Worm (Caenorhabditis elegans) whole organism, late embryonic: ENCODE data around the gene dpy-10.

Experiments used
- C08G9.2 ChIP-seq: sonication (generic microtip); optimal IDR thresholded peaks from 2 replicates; lab custom pipeline; 2016; ENCODE audit warnings: mild to moderate bottlenecking, missing genetic modification characterization, moderate library complexity, missing compliant biosample characterization
- F13H6.1 ChIP-seq: sonication (generic microtip); optimal IDR thresholded peaks from 2 replicates; lab custom pipeline; 2016; ENCODE audit warnings: missing genetic modification characterization, missing compliant biosample characterization
- T23F11.4 ChIP-seq: fragments of 200-800 bp; sonication (Bioruptor generic); optimal IDR thresholded peaks from 2 replicates; lab custom pipeline; 2018; ENCODE audit warnings: mild to moderate bottlenecking, missing genetic modification characterization, missing compliant biosample characterization
- Y22D7AL.16 ChIP-seq: sonication (generic microtip); optimal IDR thresholded peaks from 2 replicates; lab custom pipeline; 2016; ENCODE audit warnings: missing genetic modification characterization, missing compliant biosample characterization
- ahr-1 ChIP-seq: sonication (generic microtip); optimal IDR thresholded peaks from 2 replicates; lab custom pipeline; 2016; ENCODE audit warnings: missing genetic modification characterization, missing compliant biosample characterization
- ceh-14 ChIP-seq: sonication (generic microtip); optimal IDR thresholded peaks from 2 replicates; lab custom pipeline; 2016; ENCODE audit warnings: missing genotype, missing genetic modification characterization, missing compliant biosample characterization
- ceh-18 ChIP-seq: sonication (generic microtip); optimal IDR thresholded peaks from 2 replicates; lab custom pipeline; 2016; ENCODE audit warnings: missing genetic modification characterization, missing compliant biosample characterization
- ceh-2 ChIP-seq: sonication (generic microtip); optimal IDR thresholded peaks from 2 replicates; lab custom pipeline; 2016; ENCODE audit warnings: missing genotype, missing genetic modification characterization, missing compliant biosample characterization
- ceh-22 ChIP-seq: sonication (generic microtip); optimal IDR thresholded peaks from 2 replicates; lab custom pipeline; 2017; ENCODE audit warnings: missing biosample characterization, missing genetic modification characterization
- ceh-24 ChIP-seq: sonication (generic microtip); optimal IDR thresholded peaks from 2 replicates; lab custom pipeline; 2016; ENCODE audit warnings: mild to moderate bottlenecking, missing genetic modification characterization, missing compliant biosample characterization
- ceh-31 ChIP-seq: sonication (generic microtip); optimal IDR thresholded peaks from 2 replicates; lab custom pipeline; 2016; ENCODE audit warnings: missing genetic modification characterization, missing compliant biosample characterization
- che-1 ChIP-seq: sonication (generic microtip); optimal IDR thresholded peaks from 2 replicates; lab custom pipeline; 2016; ENCODE audit warnings: mild to moderate bottlenecking, missing genetic modification characterization, missing compliant biosample characterization
- dmd-4 ChIP-seq: sonication (generic microtip); optimal IDR thresholded peaks from 2 replicates; lab custom pipeline; 2016; ENCODE audit warnings: borderline replicate concordance, missing genetic modification characterization, missing compliant biosample characterization
- elt-4 ChIP-seq: sonication (generic microtip); optimal IDR thresholded peaks from 2 replicates; lab custom pipeline; 2016; ENCODE audit warnings: missing genetic modification characterization, missing compliant biosample characterization
- ets-4 ChIP-seq: sonication (generic microtip); optimal IDR thresholded peaks from 2 replicates; lab custom pipeline; 2016; ENCODE audit warnings: missing genetic modification characterization, missing compliant biosample characterization
- fax-1 ChIP-seq: sonication (generic microtip); optimal IDR thresholded peaks from 2 replicates; lab custom pipeline; 2016; ENCODE audit warnings: missing genotype, missing genetic modification characterization, missing compliant biosample characterization
- fkh-6 ChIP-seq: sonication (generic microtip); optimal IDR thresholded peaks from 2 replicates; lab custom pipeline; 2016; ENCODE audit warnings: missing genetic modification characterization, missing compliant biosample characterization
- gmeb-2 ChIP-seq: sonication (generic microtip); optimal IDR thresholded peaks from 2 replicates; lab custom pipeline; 2016; ENCODE audit warnings: missing genetic modification characterization, inconsistent platforms, missing compliant biosample characterization
- hlh-15 ChIP-seq: sonication (generic microtip); optimal IDR thresholded peaks from 2 replicates; lab custom pipeline; 2016; ENCODE audit warnings: missing genetic modification characterization, missing compliant biosample characterization
- hlh-8 ChIP-seq: sonication (generic microtip); optimal IDR thresholded peaks from 2 replicates; lab custom pipeline; 2016; ENCODE audit warnings: missing genotype, missing genetic modification characterization, missing compliant biosample characterization
- lin-11 ChIP-seq: fragments of 200-800 bp; sonication (Bioruptor generic); optimal IDR thresholded peaks from 2 replicates; lab custom pipeline; 2018; ENCODE audit warnings: mild to moderate bottlenecking, missing genetic modification characterization, missing compliant biosample characterization
- madf-2 ChIP-seq: sonication (generic microtip); optimal IDR thresholded peaks from 2 replicates; lab custom pipeline; 2017; ENCODE audit warnings: missing genetic modification characterization, missing compliant biosample characterization
- mec-3 ChIP-seq: sonication (generic microtip); optimal IDR thresholded peaks from 2 replicates; lab custom pipeline; 2016; ENCODE audit warnings: borderline replicate concordance, missing genetic modification characterization, missing compliant biosample characterization
- nfya-1 ChIP-seq: sonication (generic microtip); optimal IDR thresholded peaks from 2 replicates; lab custom pipeline; 2017; ENCODE audit warnings: missing genetic modification characterization, mild to moderate bottlenecking, missing compliant biosample characterization, antibody characterized with exemption, moderate library complexity
- npax-4 ChIP-seq: sonication (generic microtip); optimal IDR thresholded peaks from 2 replicates; lab custom pipeline; 2016; ENCODE audit warnings: missing genetic modification characterization, missing compliant biosample characterization
- pag-3 ChIP-seq: sonication (generic microtip); optimal IDR thresholded peaks from 2 replicates; lab custom pipeline; 2016; ENCODE audit warnings: missing compliant biosample characterization, missing genetic modification characterization, borderline replicate concordance
- pat-9 ChIP-seq: fragments of 200-800 bp; sonication (Bioruptor generic); optimal IDR thresholded peaks from 2 replicates; lab custom pipeline; 2018; ENCODE audit warnings: mild to moderate bottlenecking, missing genetic modification characterization, moderate library complexity, missing compliant biosample characterization
- pax-1 ChIP-seq: fragments of 150-350 bp; optimal IDR thresholded peaks from 2 replicates; lab custom pipeline; 2014; ENCODE audit warnings: missing biosample characterization, missing genetic modification characterization
- pqm-1 ChIP-seq: sonication (generic microtip); optimal IDR thresholded peaks from 2 replicates; lab custom pipeline; 2016; ENCODE audit warnings: missing genetic modification characterization, missing compliant biosample characterization
- ref-2 ChIP-seq: sonication (generic microtip); optimal IDR thresholded peaks from 2 replicates; lab custom pipeline; 2016; ENCODE audit warnings: missing genetic modification characterization, missing compliant biosample characterization
- sdc-2 ChIP-seq: sonication (generic microtip); optimal IDR thresholded peaks from 2 replicates; lab custom pipeline; 2016; ENCODE audit warnings: missing genotype, missing genetic modification characterization, missing compliant biosample characterization
- sox-2 ChIP-seq: fragments of 200-800 bp; sonication (Bioruptor generic); IDR thresholded peaks from 2 replicates; pipeline ENCODE4 v1.3.6; 2022; ENCODE audit warnings: missing genetic modification reagents, missing genetic modification characterization, missing compliant biosample characterization
- sox-4 ChIP-seq: sonication (generic microtip); optimal IDR thresholded peaks from 2 replicates; lab custom pipeline; 2017; ENCODE audit warnings: mild to moderate bottlenecking, missing genetic modification characterization, inconsistent platforms, missing compliant biosample characterization
- syd-9 ChIP-seq: sonication (generic microtip); optimal IDR thresholded peaks from 2 replicates; lab custom pipeline; 2016; ENCODE audit warnings: mild to moderate bottlenecking, missing genetic modification characterization, moderate library complexity, missing compliant biosample characterization
- ttx-3 ChIP-seq: sonication (generic microtip); optimal IDR thresholded peaks from 2 replicates; lab custom pipeline; 2016; ENCODE audit warnings: missing genetic modification reagents, missing genetic modification characterization, missing compliant biosample characterization
- unc-3 ChIP-seq, 2 experiments: fragments of 200-800 bp in 1 of 2; sonication (Bioruptor generic) in 1 of 2; sonication (generic microtip) in 1 of 2; conservative IDR thresholded peaks in 1 of 2; optimal IDR thresholded peaks in 1 of 2; 2 replicates each; pipeline versions ENCODE4 v1.3.6 to Lab custom; 2016 to 2022; ENCODE audit warnings: missing compliant biosample characterization in 2 of 2, missing genetic modification characterization in 2 of 2, missing genetic modification reagents in 1 of 2
- unc-42 ChIP-seq: sonication (generic microtip); optimal IDR thresholded peaks from 2 replicates; lab custom pipeline; 2016; ENCODE audit warnings: missing genotype, missing genetic modification characterization, missing compliant biosample characterization
- unc-55 ChIP-seq: sonication (generic microtip); optimal IDR thresholded peaks from 2 replicates; lab custom pipeline; 2017; ENCODE audit warnings: missing biosample characterization, missing genetic modification reagents, missing genetic modification characterization
- zip-5 ChIP-seq: sonication (generic microtip); optimal IDR thresholded peaks from 2 replicates; lab custom pipeline; 2016; ENCODE audit warnings: missing genetic modification characterization, missing compliant biosample characterization

The dpy-10 gene

DNA sequence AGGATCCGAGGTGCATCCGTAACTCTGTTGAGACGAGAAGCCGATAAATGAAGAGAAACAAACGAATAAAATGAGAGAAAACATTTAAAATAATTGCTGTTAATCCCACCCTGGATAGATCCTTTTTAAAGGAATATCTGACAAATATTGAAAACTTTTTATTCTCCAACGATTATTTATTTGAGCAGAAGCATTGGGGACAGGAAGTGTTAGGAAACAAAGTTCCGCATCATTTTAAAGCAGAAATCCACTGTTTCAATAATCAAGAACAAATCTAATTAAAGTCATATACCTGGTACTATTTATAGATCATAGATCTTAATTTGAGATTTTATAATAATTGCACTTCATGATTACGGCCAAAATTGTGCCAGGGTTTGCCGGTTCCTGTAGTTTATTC lies 38.9 kb upstream of the dpy-10 start, which contains the start of gene F41G3.20:
TSS of gene F41G3.20 (minus strand) at position 101 of the 400 bp plus-strand sequence.
- TF ChIP-seq hlh-8 (tag; lab: Kevin White, UChicago): no peak
- no peak for TF ChIP-seq F13H6.1 (tag; lab: Kevin White, UChicago)
- TF ChIP-seq pag-3 (tag; lab: Kevin White, UChicago): no peak
- no peak for TF ChIP-seq pat-9
- no peak for TF ChIP-seq hlh-15 (tag; lab: Kevin White, UChicago)
- no peak for TF ChIP-seq ceh-14 (tag; lab: Kevin White, UChicago)
- no peak for TF ChIP-seq sdc-2 (tag; lab: Kevin White, UChicago)
- no peak for TF ChIP-seq ceh-22
- TF ChIP-seq C08G9.2 (tag; lab: Kevin White, UChicago): no peak
- TF ChIP-seq ahr-1 (tag; lab: Kevin White, UChicago): no peak
- TF ChIP-seq ets-4 (tag; lab: Kevin White, UChicago): no peak
- no peak for TF ChIP-seq npax-4 (tag; lab: Kevin White, UChicago)

DNA sequence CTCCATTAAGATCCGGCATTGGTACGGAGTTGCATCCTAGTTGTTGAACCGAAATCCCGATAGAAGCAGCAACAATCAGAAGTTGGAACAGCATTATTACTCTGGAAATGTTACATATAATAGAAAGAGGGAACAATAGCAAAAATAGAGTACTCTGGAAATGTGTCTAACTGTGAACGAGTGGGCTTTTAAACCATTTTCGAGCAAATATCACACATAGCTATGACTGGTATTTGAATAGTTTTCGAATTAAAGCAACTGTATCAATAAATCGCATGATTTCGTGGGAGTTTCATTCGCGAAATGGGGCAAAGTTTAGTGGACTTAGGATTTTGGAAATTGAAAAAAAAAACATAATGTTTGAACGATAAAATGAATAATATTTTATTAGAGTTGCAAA lies 37.4 kb upstream of the dpy-10 start, which contains the start of gene F41G3.10:
TSS of gene F41G3.10 (minus strand) at position 101 of the 400 bp plus-strand sequence.
- TF ChIP-seq ttx-3 (tag; lab: Kevin White, UChicago) (no peak), che-1 (no peak), T23F11.4 (GFP tag; lab: Kevin White, UChicago) (no peak), ref-2 (no peak), ceh-14 (tag; lab: Kevin White, UChicago) (no peak), mec-3 (tag; lab: Kevin White, UChicago) (no peak)

DNA sequence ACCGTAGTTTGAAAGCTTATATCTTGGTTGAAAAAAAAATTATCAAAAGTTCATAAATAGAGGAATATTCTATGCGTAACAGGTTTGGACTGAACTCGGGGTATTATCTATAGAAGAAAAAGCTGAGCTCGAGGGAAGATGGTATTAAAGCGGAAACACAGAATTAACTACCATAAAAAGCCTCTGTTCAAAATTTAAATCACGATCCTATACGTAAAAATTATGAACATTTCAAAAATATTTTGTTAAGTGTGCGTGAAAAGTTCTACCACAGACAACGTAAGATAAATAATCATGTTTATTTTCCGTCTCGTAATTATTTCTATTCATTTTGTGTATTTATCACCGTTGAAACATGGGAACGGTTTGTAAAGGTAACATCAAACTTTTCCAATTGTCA lies 34.4 kb upstream of the dpy-10 start, which contains the start of gene F41G3.5:
TSS of gene F41G3.5 (plus strand) at position 301 of the 400 bp plus-strand sequence.
- no peak for TF ChIP-seq sox-4 (tag; lab: Kevin White, UChicago)
- TF ChIP-seq unc-55 (GFP tag; lab: Kevin White, UChicago): no peak
- TF ChIP-seq pag-3 (tag; lab: Kevin White, UChicago): no peak
- no peak for TF ChIP-seq lin-11 (tag; lab: Kevin White, UChicago)
- no peak for TF ChIP-seq ceh-24 (tag; lab: Kevin White, UChicago)
- TF ChIP-seq ref-2: no peak

DNA sequence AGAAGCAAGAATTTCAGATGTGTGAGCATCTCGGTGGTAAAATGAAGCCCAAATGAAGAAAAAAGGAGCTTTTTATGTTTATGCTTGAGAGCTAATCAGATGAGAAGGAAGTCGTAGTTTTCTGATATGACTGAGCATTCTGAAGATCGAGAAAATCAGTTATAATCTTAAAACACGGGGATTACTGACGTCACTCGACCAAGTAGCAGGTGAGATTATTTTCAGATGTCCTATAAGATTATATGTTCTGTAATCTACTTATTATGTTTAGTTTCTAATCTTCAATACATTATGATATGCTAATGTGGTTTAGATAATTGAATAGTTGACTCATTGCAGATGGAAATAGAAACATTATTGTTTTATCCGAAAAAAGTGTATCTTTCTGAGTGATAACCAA lies 33.8 kb upstream of the dpy-10 start, which contains the start of gene ins-14:
TSS of gene ins-14 (minus strand) at position 32 of the 400 bp plus-strand sequence.
- no peak for TF ChIP-seq ceh-2 (tag; lab: Kevin White, UChicago)
- TF ChIP-seq fax-1 (tag; lab: Kevin White, UChicago): no peak
- TF ChIP-seq nfya-1 (tag; lab: Kevin White, UChicago): no peak
- no peak for TF ChIP-seq syd-9 (tag; lab: Kevin White, UChicago)
- TF ChIP-seq madf-2: no peak
- TF ChIP-seq elt-4: no peak
- TF ChIP-seq ceh-18 (tag; lab: Kevin White, UChicago): no peak
- no peak for TF ChIP-seq ets-4 (tag; lab: Kevin White, UChicago)
- no peak for TF ChIP-seq dmd-4 (tag; lab: Kevin White, UChicago)
- no peak for TF ChIP-seq ceh-31
- no peak for TF ChIP-seq pax-1
- TF ChIP-seq ref-2: no peak
- TF ChIP-seq zip-5 (tag; lab: Kevin White, UChicago): no peak
- TF ChIP-seq unc-3 (GFP tag; conservative IDR thresholded peaks at IDR 0.05; lab: Robert Waterston, UW): no peak
- TF ChIP-seq unc-3 (tag; optimal IDR thresholded peaks at IDR 0.05; lab: Kevin White, UChicago): no peak

DNA sequence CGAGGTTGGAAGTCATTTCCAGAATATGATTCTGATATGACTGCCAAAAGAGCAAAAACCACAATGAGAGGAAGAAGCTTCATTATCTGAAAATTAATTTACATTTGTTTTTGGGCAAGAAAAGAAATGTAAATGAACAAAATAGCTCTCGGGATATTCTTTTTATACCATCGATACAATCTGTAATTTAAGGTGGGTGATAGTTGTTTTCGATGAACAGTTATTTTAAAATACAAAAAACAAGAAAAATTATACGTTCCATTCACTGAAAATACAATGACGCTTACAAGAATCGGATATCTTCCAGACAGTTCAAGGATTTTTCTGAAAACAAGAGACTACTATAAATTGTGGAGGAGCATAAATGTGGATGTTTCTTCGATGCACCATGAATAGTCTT lies 32.6 kb upstream of the dpy-10 start, which contains the start of gene ins-15:
TSS of gene ins-15 (minus strand) at position 101 of the 400 bp plus-strand sequence.
- no peak for TF ChIP-seq pqm-1
- TF ChIP-seq fkh-6: no peak
- no peak for TF ChIP-seq ceh-24 (tag; lab: Kevin White, UChicago)
- no peak for TF ChIP-seq gmeb-2 (tag; lab: Kevin White, UChicago)
- TF ChIP-seq unc-42 (tag; lab: Kevin White, UChicago): no peak
- TF ChIP-seq sox-2 (GFP tag; lab: Robert Waterston, UW): no peak
- TF ChIP-seq Y22D7AL.16 (tag; lab: Kevin White, UChicago): no peak
- TF ChIP-seq ets-4 (tag; lab: Kevin White, UChicago): no peak
- no peak for TF ChIP-seq pax-1
